Worm (Caenorhabditis elegans): Measurements from ENCODE around the gene R08E5.4.

ce11 chrV:3759419-3759915, 8.9 kb upstream of the R08E5.4 start, which contains the start of gene chk-1:
- no peak for TF ChIP-seq ama-1 (optimal IDR thresholded peaks at IDR 0.05)
- no peak for TF ChIP-seq ceh-13 (GFP tag; optimal IDR thresholded peaks at IDR 0.05)

Measured in whole organism, early embryonic.